Worm (Caenorhabditis elegans): Measurements from ENCODE around the gene hcp-1.

hcp-1 gene

DNA sequence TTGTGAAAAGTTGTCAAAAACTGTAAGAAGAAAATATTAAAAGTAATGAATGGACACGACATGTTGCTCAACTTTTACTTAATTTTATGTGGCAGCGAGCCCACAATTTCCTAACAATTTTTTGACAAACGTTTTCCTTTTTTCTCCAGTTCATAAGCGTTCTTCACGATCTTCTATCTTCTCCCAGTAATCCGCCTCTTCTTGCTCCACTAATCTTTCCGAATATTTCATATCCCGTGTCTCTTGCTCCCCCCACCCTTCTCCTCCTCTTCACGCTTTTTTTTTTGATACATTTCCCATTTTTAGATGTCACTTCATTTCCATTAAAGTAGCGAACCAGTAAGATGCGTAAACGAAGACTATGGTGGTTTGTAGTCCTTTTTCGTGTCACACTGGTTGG lies 38.9 kb downstream of the hcp-1 start, which contains the start of gene scd-2:
scd-2 (plus strand) TSS at position 301 of the 400 bp plus-strand sequence.
- TF ChIP-seq dpl-1 (GFP tag; optimal IDR thresholded peaks at IDR 0.05) (no peak), spr-3 (GFP tag; optimal IDR thresholded peaks at IDR 0.05) (no peak), ceh-20 (GFP tag; IDR thresholded peaks at IDR 0.05) (no peak), dmd-8 (GFP tag; IDR thresholded peaks at IDR 0.05) (no peak), ceh-62 (tag; optimal IDR thresholded peaks at IDR 0.05) (no peak), nhr-111 (GFP tag; optimal IDR thresholded peaks at IDR 0.05) (no peak), zag-1 (tag; optimal IDR thresholded peaks at IDR 0.05) (no peak), saeg-2 (GFP tag; IDR thresholded peaks at IDR 0.05) (no peak)

DNA sequence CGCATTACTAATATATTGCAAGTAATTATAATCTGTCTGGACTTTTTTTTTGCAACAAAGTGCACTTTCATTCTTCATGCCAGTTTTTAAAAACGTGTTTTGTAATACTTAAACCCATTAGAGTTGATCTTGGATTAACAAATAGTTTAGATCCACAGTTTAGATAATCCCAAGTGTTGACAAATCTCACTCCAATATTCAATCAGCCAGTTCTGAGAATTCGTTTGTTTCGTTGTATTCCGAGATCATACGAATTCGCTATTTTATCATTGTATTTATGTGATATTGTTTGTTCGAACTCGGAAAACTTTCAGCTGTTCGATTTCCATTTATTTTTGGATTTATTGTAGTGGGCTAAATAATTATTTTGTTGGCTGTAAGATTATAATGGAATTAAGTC lies 51.8 kb downstream of the hcp-1 start:
- TF ChIP-seq egl-43 (GFP tag; IDR thresholded peaks at IDR 0.05) (no peak), tra-1 (GFP tag; IDR thresholded peaks at IDR 0.05) (no peak), nhr-76 (tag; optimal IDR thresholded peaks at IDR 0.05) (no peak), daf-12 (tag; optimal IDR thresholded peaks at IDR 0.05) (no peak), madf-9 (GFP tag; conservative IDR thresholded peaks at IDR 0.05) (no peak), nhr-10 (tag; optimal IDR thresholded peaks at IDR 0.05) (no peak), R02D3.7 (tag; optimal IDR thresholded peaks at IDR 0.05) (no peak), nhr-11 (tag; optimal IDR thresholded peaks at IDR 0.05) (no peak), nhr-41 (GFP tag; IDR thresholded peaks at IDR 0.05) (no peak), lin-13 (GFP tag; optimal IDR thresholded peaks at IDR 0.05) (no peak), T26A8.4 (GFP tag; IDR thresholded peaks at IDR 0.05) (no peak), unc-130 (GFP tag; optimal IDR thresholded peaks at IDR 0.05) (no peak)

Measured in whole organism, L4 larva.